Fruit fly (Drosophila melanogaster) whole organism, embryonic: ENCODE measurements around the gene CG12723.

Experiments
- Atf6 ChIP-seq: fragments of 200-800 bp; sonication (Bioruptor generic); IDR thresholded peaks from 2 replicates; pipeline ENCODE4 v1.3.6; 2022; ENCODE audit warnings: missing biosample characterization, missing genetic modification characterization
- CG12769 ChIP-seq: fragments of 200-800 bp; sonication (Bioruptor generic); optimal IDR thresholded peaks from 2 replicates; lab custom pipeline; 2019; ENCODE audit warnings: missing biosample characterization, mild to moderate bottlenecking, missing genetic modification characterization, moderate library complexity
- CG13296 ChIP-seq: fragments of 200-800 bp; sonication (Bioruptor generic); optimal IDR thresholded peaks from 3 replicates; lab custom pipeline; 2018; ENCODE audit warnings: missing biosample characterization, mild to moderate bottlenecking, missing genetic modification characterization
- Dref ChIP-seq: fragments of 200-800 bp; sonication (Bioruptor generic); IDR thresholded peaks from 2 replicates; pipeline ENCODE4 v1.3.6; 2022; ENCODE audit warnings: missing biosample characterization, missing genetic modification characterization
- Elba2 ChIP-seq: fragments of 200-800 bp; sonication (Bioruptor generic); optimal IDR thresholded peaks from 3 replicates; lab custom pipeline; 2016; ENCODE audit warnings: missing biosample characterization, missing genetic modification characterization
- H15 ChIP-seq: fragments of 200-800 bp; sonication (Bioruptor generic); IDR thresholded peaks from 3 replicates; pipeline ENCODE4 v1.3.6; 2022; ENCODE audit warnings: missing biosample characterization, missing genetic modification characterization
- Nf-YC ChIP-seq: fragments of 200-800 bp; optimal IDR thresholded peaks from 3 replicates; lab custom pipeline; 2019; ENCODE audit warnings: missing biosample characterization, mild to moderate bottlenecking, missing genetic modification characterization, moderate library complexity
- fd3F ChIP-seq: fragments of 200-800 bp; sonication (Bioruptor generic); optimal IDR thresholded peaks from 2 replicates; lab custom pipeline; 2018; ENCODE audit warnings: missing biosample characterization, mild to moderate bottlenecking, missing genetic modification characterization, moderate library complexity

DNA sequence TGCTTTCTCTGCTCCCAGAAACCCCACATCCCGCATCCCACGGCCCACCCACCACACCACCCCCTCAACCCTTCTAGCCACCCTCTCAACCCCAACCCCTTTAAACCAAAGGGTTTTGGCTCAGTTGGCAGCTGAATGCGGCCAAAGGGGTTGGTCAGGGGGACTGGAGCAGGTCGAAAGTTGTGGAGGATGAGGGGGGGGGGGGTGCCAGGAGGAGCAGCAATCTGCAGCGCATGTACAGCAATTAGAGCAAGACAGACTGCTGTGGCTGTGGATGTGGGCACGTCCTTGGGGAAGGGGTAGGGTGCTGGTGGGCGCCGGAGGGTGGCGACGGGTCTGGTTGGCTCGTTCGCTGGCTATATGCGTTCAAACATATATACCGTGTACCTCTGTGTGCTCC is 16.9 kb upstream of the CG12723 start:
- TF ChIP-seq Atf6: no peak
- TF ChIP-seq Dref (GFP tag; lab: Robert Waterston, UW): no peak
- no peak for TF ChIP-seq Elba2
- no peak for TF ChIP-seq fd3F (GFP tag; lab: Kevin White, UChicago)
- TF ChIP-seq CG12769 (tag; lab: Kevin White, UChicago): no peak
- TF ChIP-seq Nf-YC: no peak
- TF ChIP-seq CG13296 (GFP tag; lab: Kevin White, UChicago): no peak
- no peak for TF ChIP-seq H15 (GFP tag; lab: Robert Waterston, UW)
